Fruit fly (Drosophila melanogaster): ENCODE data around the gene kis.

Gene kis

dm6 chr2L:171499-172250 is 78.9 kb downstream of the kis start (continued):
- TF ChIP-seq CG32264 (GFP tag; optimal IDR thresholded peaks at IDR 0.05) (peak; percentile 3), N (GFP tag; optimal IDR thresholded peaks at IDR 0.05) (no peak), Hr83 (GFP tag; optimal IDR thresholded peaks at IDR 0.05; ENCODE audit: poor library complexity, severe bottlenecking) (peak; percentile 73), Sp1 (GFP tag; optimal IDR thresholded peaks at IDR 0.05) (peak; percentile 31), dmrt93B (GFP tag; optimal IDR thresholded peaks at IDR 0.05) (no peak), tai (GFP tag; optimal IDR thresholded peaks at IDR 0.05) (peak; percentile 48), GATAd (GFP tag; optimal IDR thresholded peaks at IDR 0.05) (no peak), Vsx2 (GFP tag; optimal IDR thresholded peaks at IDR 0.05; ENCODE audit: partially characterized antibody) (no peak), dsf (GFP tag; optimal IDR thresholded peaks at IDR 0.05; ENCODE audit: borderline replicate concordance) (no peak), Hr78 (GFP tag; optimal IDR thresholded peaks at IDR 0.05) (no peak), Jra (GFP tag; optimal IDR thresholded peaks at IDR 0.05) (peak; percentile 6), woc (GFP tag; optimal IDR thresholded peaks at IDR 0.05) (peak; percentile 43)

- TF ChIP-seq dl (GFP tag; optimal IDR thresholded peaks at IDR 0.05; ENCODE audit: insufficient read depth in 1 of 2, partially characterized antibody in 2 of 2): no peak
- TF ChIP-seq brk (GFP tag; optimal IDR thresholded peaks at IDR 0.05): no peak
- TF ChIP-seq jim (GFP tag; optimal IDR thresholded peaks at IDR 0.05): no peak
- TF ChIP-seq Dif (GFP tag; optimal IDR thresholded peaks at IDR 0.05; ENCODE audit: partially characterized antibody): no peak
- TF ChIP-seq tai (GFP tag; optimal IDR thresholded peaks at IDR 0.05): peak; percentile 41
- TF ChIP-seq rgr (GFP tag; optimal IDR thresholded peaks at IDR 0.05): no peak
- no peak for TF ChIP-seq psq (GFP tag; optimal IDR thresholded peaks at IDR 0.05)
- TF ChIP-seq CrebA (GFP tag; optimal IDR thresholded peaks at IDR 0.05; ENCODE audit: borderline replicate concordance): peak; percentile 56
- TF ChIP-seq sage (GFP tag; optimal IDR thresholded peaks at IDR 0.05): peak; percentile 0
- no peak for TF ChIP-seq Hr83 (GFP tag; optimal IDR thresholded peaks at IDR 0.05; ENCODE audit: poor library complexity, severe bottlenecking)
- TF ChIP-seq h (GFP tag; optimal IDR thresholded peaks at IDR 0.05): no peak
- TF ChIP-seq Rel (GFP tag; optimal IDR thresholded peaks at IDR 0.05): peak; percentile 4
- peak; percentile 6 for TF ChIP-seq Rel (tag; optimal IDR thresholded peaks at IDR 0.05)
These were observed 80.2 kb downstream of the kis start for dm6 chr2L:170383-170782.

- no peak for TF ChIP-seq Jra (GFP tag; optimal IDR thresholded peaks at IDR 0.05)
- no peak for TF ChIP-seq fru (GFP tag; optimal IDR thresholded peaks at IDR 0.05)
- no peak for TF ChIP-seq GATAd (GFP tag; optimal IDR thresholded peaks at IDR 0.05)
- TF ChIP-seq h (GFP tag; optimal IDR thresholded peaks at IDR 0.05): no peak
- TF ChIP-seq sage (GFP tag; optimal IDR thresholded peaks at IDR 0.05): peak; percentile 13
- no peak for TF ChIP-seq lola (GFP tag; optimal IDR thresholded peaks at IDR 0.05)
- peak; percentile 11 for TF ChIP-seq Hnf4 (GFP tag; optimal IDR thresholded peaks at IDR 0.05)
- TF ChIP-seq brk (GFP tag; optimal IDR thresholded peaks at IDR 0.05): peak; percentile 40
- peak; percentile 57 for TF ChIP-seq Hr83 (GFP tag; optimal IDR thresholded peaks at IDR 0.05; ENCODE audit: poor library complexity, severe bottlenecking)
- TF ChIP-seq sv (GFP tag; optimal IDR thresholded peaks at IDR 0.05): no peak
- TF ChIP-seq Rel (GFP tag; optimal IDR thresholded peaks at IDR 0.05): no peak
- TF ChIP-seq Rel (tag; optimal IDR thresholded peaks at IDR 0.05): no peak
- TF ChIP-seq woc (GFP tag; optimal IDR thresholded peaks at IDR 0.05): no peak
These were observed 82.2 kb downstream of the kis start for dm6 chr2L:168270-168901.

- no peak for TF ChIP-seq Myc (optimal IDR thresholded peaks at IDR 0.05)
- peak; percentile 49 for TF ChIP-seq ey (GFP tag; optimal IDR thresholded peaks at IDR 0.05)
- TF ChIP-seq pan (optimal IDR thresholded peaks at IDR 0.05): no peak
- TF ChIP-seq dsf (GFP tag; optimal IDR thresholded peaks at IDR 0.05; ENCODE audit: borderline replicate concordance): peak; percentile 86
- peak; percentile 83 for TF ChIP-seq CG9705 (GFP tag; optimal IDR thresholded peaks at IDR 0.05)
- peak; percentile 97 for TF ChIP-seq Hr83 (GFP tag; optimal IDR thresholded peaks at IDR 0.05; ENCODE audit: poor library complexity, severe bottlenecking)
- peak; percentile 98 for TF ChIP-seq CrebA (GFP tag; optimal IDR thresholded peaks at IDR 0.05; ENCODE audit: borderline replicate concordance)
- peak; percentile 83 for TF ChIP-seq psq (GFP tag; optimal IDR thresholded peaks at IDR 0.05)
- peak; percentile 74 to 97 for TF ChIP-seq foxo (GFP tag; optimal IDR thresholded peaks at IDR 0.05)
- peak; percentile 89 for TF ChIP-seq h (GFP tag; optimal IDR thresholded peaks at IDR 0.05)
- TF ChIP-seq br (GFP tag; optimal IDR thresholded peaks at IDR 0.05): peak; percentile 90
- TF ChIP-seq dmrt93B (GFP tag; optimal IDR thresholded peaks at IDR 0.05): peak; percentile 51
- TF ChIP-seq jim (GFP tag; optimal IDR thresholded peaks at IDR 0.05): peak; percentile 93
- peak; percentile 82 for TF ChIP-seq Dif (GFP tag; optimal IDR thresholded peaks at IDR 0.05; ENCODE audit: partially characterized antibody)
- TF ChIP-seq fru (GFP tag; optimal IDR thresholded peaks at IDR 0.05): peak; percentile 88
- no peak for TF ChIP-seq Dfd (GFP tag; optimal IDR thresholded peaks at IDR 0.05)
- peak; percentile 98 for TF ChIP-seq brk (GFP tag; optimal IDR thresholded peaks at IDR 0.05)
- peak; percentile 57 to 60 for TF ChIP-seq dl (GFP tag; optimal IDR thresholded peaks at IDR 0.05; ENCODE audit: insufficient read depth in 1 of 2, partially characterized antibody in 2 of 2)
- peak; percentile 76 for TF ChIP-seq Vsx2 (GFP tag; optimal IDR thresholded peaks at IDR 0.05; ENCODE audit: partially characterized antibody)
- peak; percentile 30 for TF ChIP-seq sv (GFP tag; optimal IDR thresholded peaks at IDR 0.05)
- TF ChIP-seq CG32264 (GFP tag; optimal IDR thresholded peaks at IDR 0.05): peak; percentile 93
- no peak for TF ChIP-seq Hr78 (GFP tag; optimal IDR thresholded peaks at IDR 0.05)
- TF ChIP-seq Hnf4 (GFP tag; optimal IDR thresholded peaks at IDR 0.05): peak; percentile 89
- TF ChIP-seq GATAd (GFP tag; optimal IDR thresholded peaks at IDR 0.05): no peak
- peak; percentile 94 for TF ChIP-seq Sp1 (GFP tag; optimal IDR thresholded peaks at IDR 0.05)
- TF ChIP-seq Abd-B (GFP tag; optimal IDR thresholded peaks at IDR 0.05): no peak
These were observed 84.2 kb downstream of the kis start for dm6 chr2L:166115-167069.

Data from whole organism, wandering third instar larva.